Fruit fly (Drosophila melanogaster) whole organism, embryonic: ENCODE results near the gene CG9919.

Experiments used
- Antp ChIP-seq: fragments of 200-800 bp; sonication (Bioruptor generic); optimal IDR thresholded peaks from 3 replicates; lab custom pipeline; 2016; ENCODE audit warnings: missing biosample characterization, missing genetic modification characterization
- CG1024 ChIP-seq: fragments of 200-800 bp; sonication (Bioruptor generic); IDR thresholded peaks from 2 replicates; pipeline ENCODE4 v1.3.6; 2022; ENCODE audit warnings: missing biosample characterization, missing genetic modification characterization
- CG13296 ChIP-seq: fragments of 200-800 bp; sonication (Bioruptor generic); optimal IDR thresholded peaks from 3 replicates; lab custom pipeline; 2018; ENCODE audit warnings: missing biosample characterization, mild to moderate bottlenecking, missing genetic modification characterization
- CG13775 ChIP-seq: fragments of 200-800 bp; sonication (Bioruptor generic); optimal IDR thresholded peaks from 3 replicates; lab custom pipeline; 2017; ENCODE audit warnings: missing biosample characterization, mild to moderate bottlenecking, missing genetic modification characterization
- CG1603 ChIP-seq: fragments of 200-800 bp; sonication (Bioruptor generic); optimal IDR thresholded peaks from 2 replicates; lab custom pipeline; 2019; ENCODE audit warnings: missing biosample characterization, mild to moderate bottlenecking, missing genetic modification characterization, moderate library complexity
- CG16779 ChIP-seq: fragments of 200-800 bp; sonication (Bioruptor generic); IDR thresholded peaks from 2 replicates; pipeline ENCODE4 v1.3.6; 2022; ENCODE audit warnings: missing biosample characterization, missing genetic modification characterization
- CG18599 ChIP-seq: fragments of 200-800 bp; sonication (Bioruptor generic); optimal IDR thresholded peaks from 3 replicates; lab custom pipeline; 2017; ENCODE audit warnings: missing biosample characterization, missing genetic modification characterization, mild to moderate bottlenecking, moderate library complexity, missing genetic modification reagents
- CG31441 ChIP-seq: fragments of 200-800 bp; sonication (Bioruptor generic); IDR thresholded peaks from 2 replicates; pipeline ENCODE4 v1.3.6; 2022; ENCODE audit warnings: missing biosample characterization, missing genetic modification characterization
- CG32767 ChIP-seq: fragments of 200-800 bp; sonication (Bioruptor generic); IDR thresholded peaks from 2 replicates; pipeline ENCODE4 v1.3.6; 2022; ENCODE audit warnings: missing biosample characterization, missing genetic modification characterization
- CG4424 ChIP-seq: fragments of 200-800 bp; sonication (Bioruptor generic); optimal IDR thresholded peaks from 3 replicates; lab custom pipeline; 2016; ENCODE audit warnings: missing biosample characterization, missing genetic modification characterization
- CG6254 ChIP-seq: fragments of 200-800 bp; sonication (Bioruptor generic); optimal IDR thresholded peaks from 3 replicates; lab custom pipeline; 2017; ENCODE audit warnings: mild to moderate bottlenecking, missing biosample characterization, missing genetic modification reagents, missing genetic modification characterization
- CG8290 ChIP-seq, 3 experiments: fragments of 200-800 bp; sonication (Bioruptor generic); optimal IDR thresholded peaks; 2 replicates each; lab custom pipeline; 2016 to 2019; ENCODE audit warnings: missing biosample characterization in 3 of 3, missing genetic modification characterization in 3 of 3, mild to moderate bottlenecking in 2 of 3, moderate library complexity in 1 of 3
- Camta ChIP-seq: fragments of 200-800 bp; sonication (Bioruptor generic); optimal IDR thresholded peaks from 2 replicates; lab custom pipeline; 2016; ENCODE audit warnings: missing biosample characterization, missing genetic modification characterization
- D19B ChIP-seq: fragments of 200-800 bp; sonication (Bioruptor generic); optimal IDR thresholded peaks from 2 replicates; lab custom pipeline; 2017; ENCODE audit warnings: missing biosample characterization, mild to moderate bottlenecking, missing genetic modification characterization
- Dbx ChIP-seq: fragments of 200-800 bp; sonication (Bioruptor generic); IDR thresholded peaks from 3 replicates; pipeline ENCODE4 v1.3.6; 2022; ENCODE audit warnings: missing biosample characterization, missing genetic modification characterization
- ERR ChIP-seq: fragments of 200-800 bp; sonication (Bioruptor generic); optimal IDR thresholded peaks from 2 replicates; lab custom pipeline; 2016; ENCODE audit warnings: missing biosample characterization, missing genetic modification characterization
- Fer3 ChIP-seq: fragments of 200-800 bp; sonication (Bioruptor generic); optimal IDR thresholded peaks from 2 replicates; lab custom pipeline; 2018; ENCODE audit warnings: missing biosample characterization, mild to moderate bottlenecking, missing genetic modification characterization, moderate library complexity
- Hr39 ChIP-seq: fragments of >200 bp; optimal IDR thresholded peaks from 2 replicates; lab custom pipeline; 2017
- Med ChIP-seq: fragments of 200-800 bp; sonication (Bioruptor generic); peaks from one replicate; lab custom pipeline; 2016; ENCODE audit warnings: missing biosample characterization, missing genetic modification characterization, mild to moderate bottlenecking, inconsistent platforms, moderate library complexity
- NC2β ChIP-seq: fragments of 200-800 bp; sonication (Bioruptor generic); optimal IDR thresholded peaks from 2 replicates; lab custom pipeline; 2016; ENCODE audit warnings: missing biosample characterization, missing genetic modification characterization
- Side ChIP-seq: fragments of 200-800 bp; sonication (Bioruptor generic); optimal IDR thresholded peaks from 2 replicates; lab custom pipeline; 2016; ENCODE audit warnings: missing biosample characterization, missing genetic modification characterization
- Vsx1 ChIP-seq: fragments of 200-800 bp; sonication (Bioruptor generic); optimal IDR thresholded peaks from 2 replicates; lab custom pipeline; 2017; ENCODE audit warnings: missing biosample characterization, mild to moderate bottlenecking, missing genetic modification characterization, missing genetic modification reagents
- bbx ChIP-seq: fragments of 200-800 bp; sonication (Bioruptor generic); IDR thresholded peaks from 2 replicates; pipeline ENCODE4 v1.3.6; 2022; ENCODE audit warnings: missing biosample characterization, missing genetic modification characterization; ENCODE audit not compliant: partially characterized antibody
- bowl ChIP-seq: fragments of 200-800 bp; sonication (Bioruptor generic); IDR thresholded peaks from 2 replicates; pipeline ENCODE4 v1.3.6; 2022; ENCODE audit warnings: missing biosample characterization, missing genetic modification characterization
- chif ChIP-seq, 2 experiments: fragments of 200-800 bp; sonication (Bioruptor generic); optimal IDR thresholded peaks; 3 replicates each; lab custom pipeline; 2016; ENCODE audit warnings: missing biosample characterization in 2 of 2, missing genetic modification characterization in 2 of 2
- crp ChIP-seq, 2 experiments: fragments of 200-800 bp; sonication (Bioruptor generic); optimal IDR thresholded peaks; 2 replicates in 1 of 2; 3 replicates in 1 of 2; lab custom pipeline; 2017; ENCODE audit warnings: missing biosample characterization in 2 of 2, missing genetic modification characterization in 2 of 2, mild to moderate bottlenecking in 1 of 2, moderate library complexity in 1 of 2
- dpn ChIP-seq, 2 experiments: fragments of 200-800 bp; sonication (Bioruptor generic); optimal IDR thresholded peaks; 3 replicates each; lab custom pipeline; 2016; ENCODE audit warnings: missing biosample characterization in 2 of 2, missing genetic modification characterization in 2 of 2
- dysf ChIP-seq: fragments of 200-800 bp; sonication (Bioruptor generic); IDR thresholded peaks from 3 replicates; pipeline ENCODE4 v1.3.6; 2022; ENCODE audit warnings: missing biosample characterization, missing genetic modification characterization
- exex ChIP-seq: fragments of 200-800 bp; sonication (Bioruptor generic); optimal IDR thresholded peaks from 4 replicates; lab custom pipeline; 2018; ENCODE audit warnings: missing biosample characterization, mild to moderate bottlenecking, missing genetic modification characterization, moderate library complexity
- fd64A ChIP-seq: fragments of 200-800 bp; sonication (Bioruptor generic); optimal IDR thresholded peaks from 3 replicates; lab custom pipeline; 2018; ENCODE audit warnings: missing biosample characterization, mild to moderate bottlenecking, missing genetic modification characterization
- gsb ChIP-seq: fragments of 200-800 bp; sonication (Bioruptor generic); IDR thresholded peaks from 2 replicates; pipeline ENCODE4 v1.3.6; 2022; ENCODE audit warnings: missing biosample characterization, missing genetic modification characterization
- gsb-n ChIP-seq: fragments of 200-800 bp; sonication (Bioruptor generic); optimal IDR thresholded peaks from 3 replicates; lab custom pipeline; 2018; ENCODE audit warnings: missing biosample characterization, mild to moderate bottlenecking, missing genetic modification characterization
- kah ChIP-seq: fragments of 200-800 bp; sonication (Bioruptor generic); optimal IDR thresholded peaks from 2 replicates; lab custom pipeline; 2018; ENCODE audit warnings: missing biosample characterization, mild to moderate bottlenecking, missing genetic modification characterization
- lab ChIP-seq: fragments of 200-800 bp; sonication (Bioruptor generic); optimal IDR thresholded peaks from 3 replicates; lab custom pipeline; 2017; ENCODE audit warnings: missing biosample characterization, missing genetic modification characterization, mild to moderate bottlenecking, moderate library complexity, missing genetic modification reagents
- pho ChIP-seq: fragments of 200-800 bp; sonication (Bioruptor generic); optimal IDR thresholded peaks from 2 replicates; lab custom pipeline; 2016; ENCODE audit warnings: missing biosample characterization, missing genetic modification characterization
- pros ChIP-seq: fragments of 200-800 bp; sonication (Bioruptor generic); optimal IDR thresholded peaks from 3 replicates; lab custom pipeline; 2019; ENCODE audit warnings: missing biosample characterization, mild to moderate bottlenecking, missing genetic modification characterization, moderate library complexity
- ro ChIP-seq: fragments of 200-800 bp; sonication (Bioruptor generic); IDR thresholded peaks from 2 replicates; pipeline ENCODE4 v1.3.6; 2022; ENCODE audit warnings: missing biosample characterization, missing genetic modification characterization
- sens ChIP-seq: fragments of 200-800 bp; sonication (Bioruptor generic); peaks from one replicate; lab custom pipeline; 2016; ENCODE audit warnings: missing biosample characterization, missing genetic modification characterization
- ssp ChIP-seq: fragments of 200-800 bp; sonication (Bioruptor generic); IDR thresholded peaks from 2 replicates; pipeline ENCODE4 v1.3.6; 2022; ENCODE audit warnings: missing biosample characterization, missing genetic modification characterization
- trh ChIP-seq: fragments of 200-800 bp; sonication (Bioruptor generic); optimal IDR thresholded peaks from 2 replicates; lab custom pipeline; 2016; ENCODE audit warnings: missing biosample characterization, missing genetic modification characterization
- tup ChIP-seq: fragments of 200-800 bp; sonication (Bioruptor generic); optimal IDR thresholded peaks from 2 replicates; lab custom pipeline; 2016; ENCODE audit warnings: missing biosample characterization, mild to moderate bottlenecking, missing genetic modification characterization, moderate library complexity

CG9919 gene

dm6 chrX:16313078-16313875 lies 17.3 kb downstream of the CG9919 start, which contains the start of the genes CG9915 and SWIP (continued):
- TF ChIP-seq Side (GFP tag; lab: Kevin White, UChicago) (peak; percentile 18), Antp (GFP tag; lab: Kevin White, UChicago) (no peak), dysf (no peak), CG31441 (GFP tag; lab: Robert Waterston, UW) (0 out of 2 replicates have a peak, but pooled peaks have one; percentile 14), crp (GFP tag; optimal IDR thresholded peaks at IDR 0.05; lab: Kevin White, UChicago) (no peak), dpn (GFP tag; optimal IDR thresholded peaks at IDR 0.05; lab: Kevin White, UChicago) (no peak), chif (GFP tag; optimal IDR thresholded peaks at IDR 0.05; lab: Kevin White, UChicago) (no peak), bowl (GFP tag; lab: Robert Waterston, UW) (no peak), CG13775 (peak; percentile 39), Camta (GFP tag; lab: Kevin White, UChicago) (no peak), Dbx (GFP tag; lab: Robert Waterston, UW) (no peak), kah (GFP tag; lab: Kevin White, UChicago) (no peak), CG16779 (GFP tag; lab: Robert Waterston, UW) (no peak), Hr39 (lab: Kevin White, UChicago) (no peak), pros (GFP tag; lab: Kevin White, UChicago) (no peak), CG4424 (no peak), Fer3 (tag; lab: Kevin White, UChicago) (no peak), CG8290 (GFP tag; optimal IDR thresholded peaks at IDR 0.05; lab: Kevin White, UChicago) (peak; percentile 50), CG8290 (tag; optimal IDR thresholded peaks at IDR 0.05; lab: Kevin White, UChicago) (peak in 1 of 2 experiments; percentile 47), NC2β (GFP tag; lab: Kevin White, UChicago) (no peak), bbx (peak; percentile 71), gsb (no peak), fd64A (GFP tag; lab: Kevin White, UChicago) (no peak), D19B (GFP tag; lab: Kevin White, UChicago) (no peak), gsb-n (tag; lab: Kevin White, UChicago) (no peak), ro (GFP tag; lab: Robert Waterston, UW) (no peak), CG6254 (GFP tag; lab: Kevin White, UChicago) (no peak), pho (GFP tag; lab: Kevin White, UChicago) (no peak), CG1603 (tag; lab: Kevin White, UChicago) (peak; percentile 68), lab (GFP tag; lab: Kevin White, UChicago) (no peak), CG18599 (GFP tag; lab: Kevin White, UChicago) (no peak)

- TF ChIP-seq ssp (no peak), exex (tag; lab: Kevin White, UChicago) (peak; percentile 60), dpn (GFP tag; optimal IDR thresholded peaks at IDR 0.05; lab: Kevin White, UChicago) (no peak), tup (GFP tag; lab: Kevin White, UChicago) (no peak), CG1024 (no peak), CG32767 (GFP tag; lab: Robert Waterston, UW) (no peak), CG6254 (GFP tag; lab: Kevin White, UChicago) (no peak), Vsx1 (GFP tag; lab: Kevin White, UChicago) (peak; percentile 71)
- TF ChIP-seq, all 482 proteins: peak for 2
Measured at dm6 chrX:16309764-16310163, 20.8 kb downstream of the CG9919 start.

- TF ChIP-seq trh (GFP tag; lab: Kevin White, UChicago), result no peak
- peak; percentile 13 for TF ChIP-seq CG13296 (GFP tag; lab: Kevin White, UChicago)
- TF ChIP-seq Med (GFP tag; lab: Kevin White, UChicago), result peak; percentile 2
- TF ChIP-seq sens (GFP tag; lab: Kevin White, UChicago), result peak; percentile 44
- TF ChIP-seq ERR, result peak; percentile 44
- TF ChIP-seq, all 482 proteins: peak for 4
Measured at dm6 chrX:16308953-16309352, 21.6 kb downstream of the CG9919 start.
